Fruit fly (Drosophila melanogaster): Measurements from ENCODE around the gene Ada1-1.

DNA sequence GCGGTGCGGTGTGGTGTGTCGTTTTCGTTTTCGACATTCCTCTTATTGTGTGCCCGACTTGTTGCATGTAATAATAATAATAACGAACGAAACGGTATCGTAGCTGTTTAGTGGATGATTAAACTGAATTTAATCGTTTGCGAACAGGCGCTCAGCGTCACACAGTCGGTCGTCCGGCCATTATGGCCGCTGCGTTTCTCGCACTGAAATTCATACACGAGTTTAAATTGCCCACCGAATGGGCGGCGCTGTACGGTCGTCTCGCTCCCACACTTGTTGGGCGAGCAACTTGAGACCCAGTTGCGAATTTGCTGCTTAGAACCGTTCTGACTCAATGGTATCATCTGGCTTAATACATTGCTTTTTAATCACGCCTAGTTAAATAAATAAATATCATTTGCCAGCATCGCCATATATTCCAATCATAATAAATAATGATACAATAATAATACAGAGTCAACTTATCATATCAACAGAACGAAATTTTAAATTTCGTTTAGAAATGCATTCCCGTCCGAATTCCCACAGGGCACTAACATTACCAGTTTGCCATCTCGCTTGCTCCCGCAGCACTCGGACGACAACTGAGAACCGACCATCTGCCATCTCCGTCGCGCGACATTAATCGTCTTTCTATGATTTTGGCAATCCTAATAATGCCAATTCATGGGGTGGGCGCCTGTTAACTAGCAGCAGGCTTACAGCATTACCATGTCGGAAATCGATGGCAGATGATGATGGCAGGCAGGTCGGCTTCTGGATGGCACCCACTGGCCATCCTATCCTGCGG, 14.5 kb downstream of the Ada1-1 start:
- TF ChIP-seq pan (optimal IDR thresholded peaks at IDR 0.05) (no peak), psq (optimal IDR thresholded peaks at IDR 0.05) (no peak), CG8478 (optimal IDR thresholded peaks at IDR 0.05) (peak; percentile 79), usp (GFP tag; optimal IDR thresholded peaks at IDR 0.05) (no peak), EcR (GFP tag; optimal IDR thresholded peaks at IDR 0.05) (no peak), Dll (optimal IDR thresholded peaks at IDR 0.05) (peak; percentile 65)

All from whole organism.